Fruit fly (Drosophila melanogaster) whole organism, embryonic: ENCODE results near the gene CG31468.
A peak's percentile ranks its signal among the peaks of the same experiment; 100 is the strongest.

Experiments
- Adf1 ChIP-seq: fragments of 200-800 bp; sonication (Bioruptor generic); IDR thresholded peaks from 2 replicates; pipeline ENCODE4 v1.3.6; 2022; ENCODE audit warnings: missing biosample characterization, missing genetic modification characterization
- CG11695 ChIP-seq: fragments of 200-800 bp; sonication (Bioruptor generic); IDR thresholded peaks from 3 replicates; pipeline ENCODE4 v1.3.6; 2022; ENCODE audit warnings: missing biosample characterization, missing genetic modification characterization
- CG1233 ChIP-seq: fragments of 200-800 bp; sonication (Bioruptor generic); optimal IDR thresholded peaks from 4 replicates; lab custom pipeline; 2018; ENCODE audit warnings: missing biosample characterization, mild to moderate bottlenecking, missing genetic modification characterization
- CG14860 ChIP-seq: fragments of 200-800 bp; sonication (Bioruptor generic); IDR thresholded peaks from 3 replicates; pipeline ENCODE4 v1.3.6; 2022; ENCODE audit warnings: missing biosample characterization, missing genetic modification characterization; ENCODE audit not compliant: partially characterized antibody
- CG15601 ChIP-seq: fragments of 200-800 bp; sonication (Bioruptor generic); optimal IDR thresholded peaks from 3 replicates; lab custom pipeline; 2019; ENCODE audit warnings: missing biosample characterization, mild to moderate bottlenecking, missing genetic modification characterization, moderate library complexity
- CG1647 ChIP-seq: fragments of 200-800 bp; sonication (Bioruptor generic); optimal IDR thresholded peaks from 3 replicates; lab custom pipeline; 2016; ENCODE audit warnings: missing biosample characterization, missing genetic modification characterization
- CG16863 ChIP-seq: fragments of 200-800 bp; sonication (Bioruptor generic); optimal IDR thresholded peaks from 3 replicates; lab custom pipeline; 2016; ENCODE audit warnings: missing biosample characterization, missing genetic modification characterization
- CG17385 ChIP-seq: fragments of 200-800 bp; sonication (Bioruptor generic); optimal IDR thresholded peaks from 3 replicates; lab custom pipeline; 2018; ENCODE audit warnings: missing biosample characterization, mild to moderate bottlenecking, missing genetic modification characterization
- CG17912 ChIP-seq: fragments of 200-800 bp; sonication (Bioruptor generic); optimal IDR thresholded peaks from 2 replicates; lab custom pipeline; 2018; ENCODE audit warnings: missing biosample characterization, mild to moderate bottlenecking, missing genetic modification characterization
- CG18599 ChIP-seq: fragments of 200-800 bp; sonication (Bioruptor generic); optimal IDR thresholded peaks from 3 replicates; lab custom pipeline; 2017; ENCODE audit warnings: missing biosample characterization, missing genetic modification characterization, mild to moderate bottlenecking, moderate library complexity, missing genetic modification reagents
- CG2120 ChIP-seq: fragments of 200-800 bp; sonication (Bioruptor generic); optimal IDR thresholded peaks from 3 replicates; lab custom pipeline; 2016; ENCODE audit warnings: missing biosample characterization, missing genetic modification characterization
- CG34376 ChIP-seq: fragments of 200-800 bp; sonication (Bioruptor generic); optimal IDR thresholded peaks from 2 replicates; lab custom pipeline; 2018; ENCODE audit warnings: missing biosample characterization, mild to moderate bottlenecking, missing genetic modification characterization
- CG3838 ChIP-seq: fragments of 200-800 bp; sonication (Bioruptor generic); optimal IDR thresholded peaks from 3 replicates; lab custom pipeline; 2016; ENCODE audit warnings: missing biosample characterization, missing genetic modification characterization
- CG43689 ChIP-seq: fragments of 200-800 bp; sonication (Bioruptor generic); IDR thresholded peaks from 2 replicates; pipeline ENCODE4 v1.3.6; 2022; ENCODE audit warnings: missing biosample characterization, missing genetic modification characterization
- CG6791 ChIP-seq: fragments of 200-800 bp; sonication (Bioruptor generic); IDR thresholded peaks from 3 replicates; pipeline ENCODE4 v1.3.6; 2022; ENCODE audit warnings: missing biosample characterization, missing genetic modification characterization; ENCODE audit not compliant: partially characterized antibody
- CG6813 ChIP-seq: fragments of 200-800 bp; sonication (Bioruptor generic); optimal IDR thresholded peaks from 2 replicates; lab custom pipeline; 2017; ENCODE audit warnings: missing biosample characterization, missing genetic modification characterization, mild to moderate bottlenecking, moderate library complexity, missing genetic modification reagents
- CG7963 ChIP-seq: fragments of 200-800 bp; sonication (Bioruptor generic); IDR thresholded peaks from 3 replicates; pipeline ENCODE4 v1.3.6; 2022; ENCODE audit warnings: missing biosample characterization, missing genetic modification characterization; ENCODE audit not compliant: partially characterized antibody
- CG8388 ChIP-seq: fragments of 200-800 bp; sonication (Bioruptor generic); optimal IDR thresholded peaks from 2 replicates; lab custom pipeline; 2019; ENCODE audit warnings: missing biosample characterization, mild to moderate bottlenecking, missing genetic modification characterization, moderate library complexity
- CG8478 ChIP-seq: fragments of >200 bp; optimal IDR thresholded peaks from 2 replicates; lab custom pipeline; 2018
- CG9437 ChIP-seq: fragments of 200-800 bp; sonication (Bioruptor generic); optimal IDR thresholded peaks from 2 replicates; lab custom pipeline; 2018; ENCODE audit warnings: missing biosample characterization, mild to moderate bottlenecking, missing genetic modification characterization
- E2f2 ChIP-seq: fragments of 200-800 bp; sonication (Bioruptor generic); IDR thresholded peaks from 2 replicates; pipeline ENCODE4 v1.3.6; 2022; ENCODE audit warnings: missing biosample characterization, missing genetic modification characterization
- HmgD ChIP-seq: fragments of 200-800 bp; sonication (Bioruptor generic); optimal IDR thresholded peaks from 3 replicates; lab custom pipeline; 2016; ENCODE audit warnings: missing biosample characterization, missing genetic modification characterization
- Hmr ChIP-seq: fragments of 200-800 bp; sonication (Bioruptor generic); optimal IDR thresholded peaks from 3 replicates; lab custom pipeline; 2017; ENCODE audit warnings: mild to moderate bottlenecking, missing biosample characterization, missing genetic modification reagents, missing genetic modification characterization
- MESR4 ChIP-seq: fragments of 200-800 bp; sonication (Bioruptor generic); optimal IDR thresholded peaks from 2 replicates; lab custom pipeline; 2018; ENCODE audit warnings: missing biosample characterization, mild to moderate bottlenecking, missing genetic modification characterization, moderate library complexity
- Med ChIP-seq: fragments of 200-800 bp; sonication (Bioruptor generic); peaks from one replicate; lab custom pipeline; 2016; ENCODE audit warnings: missing biosample characterization, missing genetic modification characterization, mild to moderate bottlenecking, inconsistent platforms, moderate library complexity
- Oli ChIP-seq: fragments of 200-800 bp; sonication (Bioruptor generic); optimal IDR thresholded peaks from 2 replicates; lab custom pipeline; 2018; ENCODE audit warnings: missing biosample characterization, mild to moderate bottlenecking, missing genetic modification characterization, moderate library complexity
- PHDP ChIP-seq: fragments of 200-800 bp; sonication (Bioruptor generic); optimal IDR thresholded peaks from 3 replicates; lab custom pipeline; 2018; ENCODE audit warnings: missing biosample characterization, mild to moderate bottlenecking, missing genetic modification characterization, moderate library complexity
- Poxn ChIP-seq: fragments of 200-800 bp; sonication (Bioruptor generic); IDR thresholded peaks from 2 replicates; pipeline ENCODE4 v1.3.6; 2022; ENCODE audit warnings: missing biosample characterization, missing genetic modification characterization
- Sry-β ChIP-seq: fragments of 200-800 bp; sonication (Bioruptor generic); optimal IDR thresholded peaks from 2 replicates; lab custom pipeline; 2018; ENCODE audit warnings: missing biosample characterization, mild to moderate bottlenecking, missing genetic modification characterization, moderate library complexity
- ac ChIP-seq: fragments of 200-800 bp; sonication (Bioruptor generic); optimal IDR thresholded peaks from 3 replicates; lab custom pipeline; 2017; ENCODE audit warnings: missing biosample characterization, mild to moderate bottlenecking, missing genetic modification characterization
- ash1 ChIP-seq: fragments of 200-800 bp; sonication (Bioruptor generic); optimal IDR thresholded peaks from 2 replicates; lab custom pipeline; 2018; ENCODE audit warnings: missing biosample characterization, mild to moderate bottlenecking, missing genetic modification characterization
- chif ChIP-seq, 2 experiments: fragments of 200-800 bp; sonication (Bioruptor generic); optimal IDR thresholded peaks; 3 replicates each; lab custom pipeline; 2016; ENCODE audit warnings: missing biosample characterization in 2 of 2, missing genetic modification characterization in 2 of 2
- dmrt11E ChIP-seq: fragments of 200-800 bp; sonication (Bioruptor generic); optimal IDR thresholded peaks from 3 replicates; lab custom pipeline; 2018; ENCODE audit warnings: missing biosample characterization, mild to moderate bottlenecking, missing genetic modification characterization, moderate library complexity
- dpn ChIP-seq, 2 experiments: fragments of 200-800 bp; sonication (Bioruptor generic); optimal IDR thresholded peaks; 3 replicates each; lab custom pipeline; 2016; ENCODE audit warnings: missing biosample characterization in 2 of 2, missing genetic modification characterization in 2 of 2
- dysf ChIP-seq: fragments of 200-800 bp; sonication (Bioruptor generic); IDR thresholded peaks from 3 replicates; pipeline ENCODE4 v1.3.6; 2022; ENCODE audit warnings: missing biosample characterization, missing genetic modification characterization
- eyg ChIP-seq: fragments of 200-800 bp; sonication (Bioruptor generic); optimal IDR thresholded peaks from 3 replicates; lab custom pipeline; 2016; ENCODE audit warnings: missing biosample characterization, missing genetic modification characterization
- ftz-f1 ChIP-seq: fragments of 200-800 bp; sonication (Bioruptor generic); optimal IDR thresholded peaks from 2 replicates; lab custom pipeline; 2016; ENCODE audit warnings: missing biosample characterization, missing genetic modification characterization
- gfzf ChIP-seq: fragments of 200-800 bp; sonication (Bioruptor generic); optimal IDR thresholded peaks from 2 replicates; lab custom pipeline; 2016; ENCODE audit warnings: missing biosample characterization, mild to moderate bottlenecking, missing genetic modification characterization, moderate library complexity
- hbn ChIP-seq: fragments of 200-800 bp; sonication (Bioruptor generic); IDR thresholded peaks from 2 replicates; pipeline ENCODE4 v1.3.6; 2022; ENCODE audit warnings: missing biosample characterization, missing genetic modification characterization; ENCODE audit not compliant: partially characterized antibody
- jing ChIP-seq: fragments of 200-800 bp; sonication (Bioruptor generic); optimal IDR thresholded peaks from 2 replicates; lab custom pipeline; 2018; ENCODE audit warnings: missing biosample characterization, mild to moderate bottlenecking, missing genetic modification characterization
- kay ChIP-seq: fragments of 200-800 bp; sonication (Bioruptor generic); optimal IDR thresholded peaks from 2 replicates; lab custom pipeline; 2016; ENCODE audit warnings: missing biosample characterization, missing genetic modification characterization
- kni ChIP-seq: fragments of 200-800 bp; sonication (Bioruptor generic); optimal IDR thresholded peaks from 3 replicates; lab custom pipeline; 2017; ENCODE audit warnings: mild to moderate bottlenecking, missing biosample characterization, missing genetic modification reagents, missing genetic modification characterization
- pan ChIP-seq, 4 experiments: fragments of >200 bp in 3 of 4; fragments of 200-800 bp in 1 of 4; sonication (Bioruptor generic) in 1 of 4; optimal IDR thresholded peaks in 3 of 4; IDR thresholded peaks in 1 of 4; 2 replicates each; pipeline versions ENCODE4 v1.3.6 to Lab custom; 2017 to 2022; ENCODE audit warnings: missing biosample characterization in 2 of 4, missing genetic modification characterization in 2 of 4, mixed read lengths in 1 of 4
- repo ChIP-seq: fragments of 200-800 bp; sonication (Bioruptor generic); optimal IDR thresholded peaks from 2 replicates; lab custom pipeline; 2016; ENCODE audit warnings: missing biosample characterization, missing genetic modification characterization
- sd ChIP-seq: fragments of 200-800 bp; sonication (Bioruptor generic); optimal IDR thresholded peaks from 3 replicates; lab custom pipeline; 2018; ENCODE audit warnings: missing biosample characterization, mild to moderate bottlenecking, missing genetic modification characterization, moderate library complexity
- stc ChIP-seq: fragments of 200-800 bp; sonication (Bioruptor generic); IDR thresholded peaks from 2 replicates; pipeline ENCODE4 v1.3.6; 2022; ENCODE audit warnings: missing biosample characterization, missing genetic modification characterization
- wor ChIP-seq: fragments of 200-800 bp; sonication (Bioruptor generic); IDR thresholded peaks from 2 replicates; pipeline ENCODE4 v1.3.6; 2022; ENCODE audit warnings: missing biosample characterization, missing genetic modification characterization
- zen ChIP-seq: fragments of 200-800 bp; sonication (Bioruptor generic); optimal IDR thresholded peaks from 3 replicates; lab custom pipeline; 2018; ENCODE audit warnings: missing biosample characterization, mild to moderate bottlenecking, missing genetic modification characterization, moderate library complexity

Gene CG31468

dm6 chr3R:23722680-23723372, 22.7 kb upstream of the CG31468 start, which contains the start of gene CG10365 (continued):
- TF ChIP-seq dpn (GFP tag; optimal IDR thresholded peaks at IDR 0.05; lab: Kevin White, UChicago) (peak in 1 of 2 experiments; percentile 86), eyg (GFP tag; lab: Kevin White, UChicago) (no peak), CG8388 (GFP tag; lab: Kevin White, UChicago) (peak; percentile 90), ac (GFP tag; lab: Kevin White, UChicago) (no peak), Sry-β (GFP tag; lab: Kevin White, UChicago) (no peak), dmrt11E (tag; lab: Kevin White, UChicago) (peak; percentile 26), wor (GFP tag; lab: Robert Waterston, UW) (peak; percentile 57), CG17385 (GFP tag; lab: Kevin White, UChicago) (peak; percentile 84), CG7963 (GFP tag; lab: Robert Waterston, UW) (no peak), PHDP (tag; lab: Kevin White, UChicago) (peak; percentile 96), E2f2 (GFP tag; lab: Robert Waterston, UW) (peak; percentile 56; the same call in 1 of the 2 replicates), CG15601 (tag; lab: Kevin White, UChicago) (peak; percentile 70), Med (GFP tag; lab: Kevin White, UChicago) (peak; percentile 76), CG43689 (GFP tag; lab: Robert Waterston, UW) (peak; percentile 59), kni (no peak), chif (GFP tag; optimal IDR thresholded peaks at IDR 0.05; lab: Kevin White, UChicago) (peak in 1 of 2 experiments; percentile 14), ash1 (GFP tag; lab: Kevin White, UChicago) (no peak), CG8478 (no peak), CG18599 (GFP tag; lab: Kevin White, UChicago) (peak; percentile 95), CG11695 (GFP tag; lab: Robert Waterston, UW) (peak; percentile 90), dysf (GFP tag; lab: Robert Waterston, UW) (peak; percentile 89), Oli (peak; percentile 85), CG6791 (no peak), CG14860 (GFP tag; lab: Robert Waterston, UW) (no peak), Adf1 (peak; percentile 50), ftz-f1 (GFP tag; lab: Kevin White, UChicago) (no peak), CG3838 (GFP tag; lab: Kevin White, UChicago) (peak; percentile 6), Poxn (GFP tag; lab: Robert Waterston, UW) (peak; percentile 54; the same call in 1 of the 2 replicates), jing (no peak), Hmr (GFP tag; lab: Kevin White, UChicago) (peak; percentile 94), CG34376 (peak; percentile 22), repo (GFP tag; lab: Kevin White, UChicago) (no peak), CG16863 (GFP tag; lab: Kevin White, UChicago) (no peak), CG1647 (no peak), kay (GFP tag; lab: Kevin White, UChicago) (peak; percentile 40), CG6813 (GFP tag; lab: Kevin White, UChicago) (peak; percentile 82), CG2120 (peak; percentile 81), CG9437 (GFP tag; lab: Kevin White, UChicago) (peak; percentile 87), HmgD (GFP tag; lab: Kevin White, UChicago) (no peak), gfzf (GFP tag; lab: Kevin White, UChicago) (no peak), zen (tag; lab: Kevin White, UChicago) (peak; percentile 61), CG17912 (no peak), stc (GFP tag; lab: Robert Waterston, UW) (peak; percentile 90), MESR4 (GFP tag; lab: Kevin White, UChicago) (no peak), sd (tag; lab: Kevin White, UChicago) (peak; percentile 65), hbn (GFP tag; lab: Robert Waterston, UW) (no peak), CG1233 (GFP tag; lab: Kevin White, UChicago) (peak; percentile 75), pan (optimal IDR thresholded peaks at IDR 0.05; lab: Kevin White, UChicago) (no peak), pan (GFP tag; optimal IDR thresholded peaks at IDR 0.05 in 1 of 2, IDR thresholded peaks at IDR 0.05 in 1 of 2) (peak in 1 of 2 experiments; percentile 93)
